Fruit fly (Drosophila melanogaster): ENCODE data around the gene CG17196.

Gene CG17196

dm6 chr3R:25754844-25755429 lies 21.1 kb downstream of the CG17196 start:
- peak; percentile 47 for TF ChIP-seq dsx (GFP tag; optimal IDR thresholded peaks at IDR 0.05; ENCODE audit: poor library complexity, severe bottlenecking)
- TF ChIP-seq Gug (GFP tag; IDR thresholded peaks at IDR 0.05): 0 out of 2 replicates have a peak, but pooled peaks have one; percentile 15
- peak; percentile 47 for TF ChIP-seq fkh (GFP tag; optimal IDR thresholded peaks at IDR 0.05)
- TF ChIP-seq CG8319 (GFP tag; optimal IDR thresholded peaks at IDR 0.05): no peak
- TF ChIP-seq Eip78C (GFP tag): peak; percentile 85
- no peak for TF ChIP-seq CG7368 (GFP tag; optimal IDR thresholded peaks at IDR 0.05)
- TF ChIP-seq lz (GFP tag; optimal IDR thresholded peaks at IDR 0.05): no peak
- TF ChIP-seq topi (GFP tag; optimal IDR thresholded peaks at IDR 0.05): peak; percentile 8
- TF ChIP-seq CG6276 (GFP tag; optimal IDR thresholded peaks at IDR 0.05): no peak
- peak; percentile 15 for TF ChIP-seq CG3032 (tag; optimal IDR thresholded peaks at IDR 0.05)
- no peak for TF ChIP-seq CG1621 (tag; optimal IDR thresholded peaks at IDR 0.05)
- no peak for TF ChIP-seq CG34406 (GFP tag; optimal IDR thresholded peaks at IDR 0.05)
- peak; percentile 91 for TF ChIP-seq svp (GFP tag)
- TF ChIP-seq pdm3 (GFP tag; optimal IDR thresholded peaks at IDR 0.05): no peak

- TF ChIP-seq topi (GFP tag; optimal IDR thresholded peaks at IDR 0.05): no peak
- TF ChIP-seq CG6276 (GFP tag; optimal IDR thresholded peaks at IDR 0.05): peak; percentile 68
- TF ChIP-seq CG8119 (GFP tag; IDR thresholded peaks at IDR 0.05): no peak
- TF ChIP-seq CG1621 (tag; optimal IDR thresholded peaks at IDR 0.05): no peak
- TF ChIP-seq dsx (GFP tag; optimal IDR thresholded peaks at IDR 0.05; ENCODE audit: poor library complexity, severe bottlenecking): peak; percentile 60
- TF ChIP-seq CG6163 (GFP tag; IDR thresholded peaks at IDR 0.05): 0 out of 3 replicates have a peak, but pooled peaks have one; percentile 33
- no peak for TF ChIP-seq Sox15 (GFP tag; optimal IDR thresholded peaks at IDR 0.05)
- peak; percentile 55 for TF ChIP-seq Eip78C (GFP tag)
- no peak for TF ChIP-seq CG8319 (GFP tag; optimal IDR thresholded peaks at IDR 0.05)
These were observed 22.2 kb downstream of the CG17196 start for dm6 chr3R:25753798-25754197.

dm6 chr3R:25740348-25740751 lies 35.7 kb downstream of the CG17196 start, which contains the start of gene LpR2:
Gene LpR2, minus strand, starts transcription at chr3R:25740465.
- TF ChIP-seq Sox15 (GFP tag; optimal IDR thresholded peaks at IDR 0.05) (no peak), ss (GFP tag; optimal IDR thresholded peaks at IDR 0.05) (peak in 1 of 2 experiments; percentile 36), net (GFP tag; optimal IDR thresholded peaks at IDR 0.05) (no peak), Gug (GFP tag; IDR thresholded peaks at IDR 0.05) (peak; percentile 21; the same call in 1 of the 2 replicates), eg (GFP tag; IDR thresholded peaks at IDR 0.05) (peak; percentile 57; the same call in 2 of the 3 replicates), fd59A (GFP tag; optimal IDR thresholded peaks at IDR 0.05) (no peak), CG1621 (tag; optimal IDR thresholded peaks at IDR 0.05) (peak; percentile 95), CG31627 (GFP tag; optimal IDR thresholded peaks at IDR 0.05) (no peak), CG16779 (tag; optimal IDR thresholded peaks at IDR 0.05) (no peak), CG8119 (GFP tag; IDR thresholded peaks at IDR 0.05) (peak; percentile 45; the same call in 2 of the 3 replicates), CG6163 (GFP tag; IDR thresholded peaks at IDR 0.05) (peak; percentile 69; the same call in 1 of the 3 replicates), CG9139 (GFP tag; optimal IDR thresholded peaks at IDR 0.05) (peak; percentile 13), CG11762 (GFP tag; optimal IDR thresholded peaks at IDR 0.05; ENCODE audit: insufficient read depth) (no peak), Blimp-1 (GFP tag; optimal IDR thresholded peaks at IDR 0.05) (peak; percentile 1), Eip75B (GFP tag; optimal IDR thresholded peaks at IDR 0.05) (no peak), CG4318 (GFP tag; optimal IDR thresholded peaks at IDR 0.05) (no peak), fkh (GFP tag; optimal IDR thresholded peaks at IDR 0.05) (peak; percentile 21), CG7368 (GFP tag; optimal IDR thresholded peaks at IDR 0.05) (peak; percentile 7), salr (GFP tag; optimal IDR thresholded peaks at IDR 0.05) (no peak)

dm6 chr3R:25739727-25740126 lies 36.3 kb downstream of the CG17196 start:
- TF ChIP-seq CG15336 (GFP tag; IDR thresholded peaks at IDR 0.05) (no peak), svp (GFP tag) (no peak), acj6 (GFP tag; optimal IDR thresholded peaks at IDR 0.05) (no peak), Ets96B (tag; optimal IDR thresholded peaks at IDR 0.05) (no peak), CG6163 (GFP tag; IDR thresholded peaks at IDR 0.05) (no peak), CG4318 (GFP tag; optimal IDR thresholded peaks at IDR 0.05) (no peak), CG16779 (tag; optimal IDR thresholded peaks at IDR 0.05) (no peak), CG11762 (GFP tag; optimal IDR thresholded peaks at IDR 0.05; ENCODE audit: insufficient read depth) (no peak), cyc (GFP tag; optimal IDR thresholded peaks at IDR 0.05) (no peak)
